Worm (Caenorhabditis elegans) whole organism, midembryonic: ENCODE results near the gene pmp-1.

Experiments
- T22C8.4 ChIP-seq: fragments of 200-800 bp; sonication (Bioruptor generic); IDR thresholded peaks from 2 replicates; pipeline ENCODE4 v1.3.6; 2022; ENCODE audit warnings: missing genetic modification characterization, missing compliant biosample characterization
- cog-1 ChIP-seq: sonication (generic microtip); optimal IDR thresholded peaks from 2 replicates; lab custom pipeline; 2016; ENCODE audit warnings: missing genetic modification characterization, missing compliant biosample characterization
- flt-1 ChIP-seq: fragments of 200-800 bp; sonication (Bioruptor generic); IDR thresholded peaks from 2 replicates; pipeline ENCODE4 v1.3.6; 2022; ENCODE audit warnings: missing genetic modification characterization, missing compliant biosample characterization
- klf-2 ChIP-seq: fragments of 200-800 bp; sonication (Bioruptor generic); conservative IDR thresholded peaks from 2 replicates; pipeline ENCODE4 v1.3.6; 2022; ENCODE audit warnings: missing genetic modification reagents, missing genetic modification characterization, missing compliant biosample characterization
- med-1 ChIP-seq: sonication (generic microtip); optimal IDR thresholded peaks from 2 replicates; lab custom pipeline; 2017; ENCODE audit warnings: missing genetic modification characterization, mild to moderate bottlenecking, missing compliant biosample characterization, antibody characterized with exemption, missing genetic modification reagents; ENCODE audit not compliant: insufficient read depth
- ref-1 ChIP-seq: fragments of 200-800 bp; sonication (Bioruptor generic); conservative IDR thresholded peaks from 2 replicates; pipeline ENCODE4 v1.3.6; 2022; ENCODE audit warnings: missing genetic modification reagents, missing genetic modification characterization, missing compliant biosample characterization
- tab-1 ChIP-seq: fragments of 200-800 bp; sonication (Bioruptor generic); IDR thresholded peaks from 2 replicates; pipeline ENCODE4 v1.3.6; 2022; ENCODE audit warnings: missing genetic modification characterization, missing compliant biosample characterization
- ztf-23 ChIP-seq: fragments of 200-800 bp; sonication (Bioruptor generic); IDR thresholded peaks from 2 replicates; pipeline ENCODE4 v1.3.6; 2022; ENCODE audit warnings: missing genetic modification reagents, missing genetic modification characterization, missing compliant biosample characterization
- ztf-29 ChIP-seq: fragments of 200-800 bp; sonication (Bioruptor generic); IDR thresholded peaks from 2 replicates; pipeline ENCODE4 v1.3.6; 2022; ENCODE audit warnings: missing genetic modification reagents, missing genetic modification characterization, missing compliant biosample characterization

The pmp-1 gene

ce11 chrII:6845006-6845459, 38.5 kb downstream of the pmp-1 start:
- no peak for TF ChIP-seq ref-1 (GFP tag; lab: Robert Waterston, UW)
- TF ChIP-seq T22C8.4 (GFP tag; lab: Robert Waterston, UW): no peak
- no peak for TF ChIP-seq tab-1 (GFP tag; lab: Robert Waterston, UW)
- TF ChIP-seq ztf-29 (GFP tag; lab: Robert Waterston, UW): no peak
- no peak for TF ChIP-seq ztf-23 (GFP tag; lab: Robert Waterston, UW)
- no peak for TF ChIP-seq klf-2 (GFP tag; lab: Robert Waterston, UW)
- no peak for TF ChIP-seq cog-1 (tag; lab: Kevin White, UChicago)
- TF ChIP-seq flt-1: no peak
- TF ChIP-seq med-1 (GFP tag; lab: Kevin White, UChicago): no peak

ce11 chrII:6844227-6845005, 39.1 kb downstream of the pmp-1 start:
- TF ChIP-seq med-1 (GFP tag; lab: Kevin White, UChicago) (no peak), flt-1 (no peak), ref-1 (GFP tag; lab: Robert Waterston, UW) (no peak), T22C8.4 (GFP tag; lab: Robert Waterston, UW) (peak; percentile 65), tab-1 (GFP tag; lab: Robert Waterston, UW) (no peak), ztf-29 (GFP tag; lab: Robert Waterston, UW) (no peak), ztf-23 (GFP tag; lab: Robert Waterston, UW) (no peak), cog-1 (tag; lab: Kevin White, UChicago) (no peak), klf-2 (GFP tag; lab: Robert Waterston, UW) (no peak)

ce11 chrII:6843680-6844079, 39.9 kb downstream of the pmp-1 start:
- no peak for TF ChIP-seq ztf-23 (GFP tag; lab: Robert Waterston, UW)
- peak; percentile 55; the same call in 1 of the 2 replicates for TF ChIP-seq flt-1
- TF ChIP-seq ztf-29 (GFP tag; lab: Robert Waterston, UW): no peak
- TF ChIP-seq T22C8.4 (GFP tag; lab: Robert Waterston, UW): no peak
- no peak for TF ChIP-seq cog-1 (tag; lab: Kevin White, UChicago)
- no peak for TF ChIP-seq ref-1 (GFP tag; lab: Robert Waterston, UW)

ce11 chrII:6843211-6843610, 40.3 kb downstream of the pmp-1 start:
- TF ChIP-seq tab-1 (GFP tag; lab: Robert Waterston, UW) (no peak), med-1 (GFP tag; lab: Kevin White, UChicago) (no peak), ref-1 (GFP tag; lab: Robert Waterston, UW) (no peak), ztf-29 (GFP tag; lab: Robert Waterston, UW) (0 out of 2 replicates have a peak, but pooled peaks have one; percentile 43), cog-1 (tag; lab: Kevin White, UChicago) (no peak), klf-2 (GFP tag; lab: Robert Waterston, UW) (no peak), flt-1 (0 out of 2 replicates have a peak, but pooled peaks have one; percentile 14), T22C8.4 (GFP tag; lab: Robert Waterston, UW) (no peak), ztf-23 (GFP tag; lab: Robert Waterston, UW) (no peak)

ce11 chrII:6842651-6843118, 40.9 kb downstream of the pmp-1 start:
- TF ChIP-seq ztf-29 (GFP tag; lab: Robert Waterston, UW) (no peak), flt-1 (no peak)

- TF ChIP-seq cog-1 (tag; lab: Kevin White, UChicago) (no peak), tab-1 (GFP tag; lab: Robert Waterston, UW) (no peak), flt-1 (no peak), ref-1 (GFP tag; lab: Robert Waterston, UW) (no peak), T22C8.4 (GFP tag; lab: Robert Waterston, UW) (no peak), ztf-29 (GFP tag; lab: Robert Waterston, UW) (no peak), klf-2 (GFP tag; lab: Robert Waterston, UW) (no peak), ztf-23 (GFP tag; lab: Robert Waterston, UW) (no peak), med-1 (GFP tag; lab: Kevin White, UChicago) (no peak)
Measured at ce11 chrII:6842009-6842408, 41.5 kb downstream of the pmp-1 start.

- TF ChIP-seq cog-1 (tag; lab: Kevin White, UChicago) (peak; percentile 15), flt-1 (no peak)
Measured at ce11 chrII:6841102-6841501, 42.5 kb downstream of the pmp-1 start.

- TF ChIP-seq tab-1 (GFP tag; lab: Robert Waterston, UW) (no peak), ztf-23 (GFP tag; lab: Robert Waterston, UW) (no peak), ref-1 (GFP tag; lab: Robert Waterston, UW) (no peak), cog-1 (tag; lab: Kevin White, UChicago) (no peak), flt-1 (no peak), ztf-29 (GFP tag; lab: Robert Waterston, UW) (no peak), klf-2 (GFP tag; lab: Robert Waterston, UW) (no peak), med-1 (GFP tag; lab: Kevin White, UChicago) (no peak), T22C8.4 (GFP tag; lab: Robert Waterston, UW) (no peak)
Measured at ce11 chrII:6840663-6841062, 42.9 kb downstream of the pmp-1 start.

- TF ChIP-seq klf-2 (GFP tag; lab: Robert Waterston, UW) (no peak), cog-1 (tag; lab: Kevin White, UChicago) (no peak)
Measured at ce11 chrII:6838977-6839376, 44.6 kb downstream of the pmp-1 start.
